Fruit fly (Drosophila melanogaster): ENCODE data around the gene CG3108.

DNA sequence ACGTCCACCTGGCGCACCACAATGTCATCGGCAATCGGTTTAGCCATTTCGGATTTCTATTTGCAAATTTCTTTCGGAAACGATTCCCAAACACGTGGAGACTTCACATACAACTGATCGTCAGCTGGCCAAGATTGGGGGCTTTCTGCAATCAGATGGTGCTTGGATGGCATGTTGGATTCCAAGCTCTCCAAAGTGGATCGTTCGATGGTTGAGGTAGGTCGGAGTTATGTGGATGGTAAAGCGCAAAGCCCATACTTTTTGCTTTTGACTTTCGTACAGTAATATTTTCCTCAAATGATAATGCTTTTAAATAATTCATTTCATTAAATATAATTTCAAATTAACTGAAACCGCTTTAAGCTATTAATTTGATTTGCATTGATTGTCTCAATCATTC is 34.3 kb upstream of the CG3108 start, which contains the start of gene AgmNAT:
- TF ChIP-seq CG6854 (GFP tag; optimal IDR thresholded peaks at IDR 0.05) (no peak), CG16779 (tag; optimal IDR thresholded peaks at IDR 0.05) (no peak), Blimp-1 (GFP tag; optimal IDR thresholded peaks at IDR 0.05) (no peak), CG6808 (GFP tag; optimal IDR thresholded peaks at IDR 0.05) (no peak), dac (GFP tag; optimal IDR thresholded peaks at IDR 0.05) (no peak), CG11762 (GFP tag; optimal IDR thresholded peaks at IDR 0.05; ENCODE audit: insufficient read depth) (no peak), Eip93F (GFP tag; optimal IDR thresholded peaks at IDR 0.05) (no peak), Sox102F (GFP tag; optimal IDR thresholded peaks at IDR 0.05) (no peak), Sox15 (GFP tag; optimal IDR thresholded peaks at IDR 0.05) (no peak), CG32006 (GFP tag; optimal IDR thresholded peaks at IDR 0.05) (no peak), Sox14 (GFP tag; optimal IDR thresholded peaks at IDR 0.05) (no peak), fkh (GFP tag; optimal IDR thresholded peaks at IDR 0.05) (no peak)
